Worm (Caenorhabditis elegans): ENCODE results near the gene ani-2.

ani-2 gene

ce11 chrII:6339948-6340347 is 25.2 kb downstream of the ani-2 start, which contains the start of gene C32D5.7:
TSS of gene C32D5.7 (minus strand) at chrII:6340048.
- no peak for TF ChIP-seq pes-1 (GFP tag; IDR thresholded peaks at IDR 0.05)
- no peak for TF ChIP-seq scrt-1 (GFP tag; IDR thresholded peaks at IDR 0.05)
- TF ChIP-seq tra-4 (tag; optimal IDR thresholded peaks at IDR 0.05), result no peak
- TF ChIP-seq hnd-1 (tag; optimal IDR thresholded peaks at IDR 0.05), result no peak
- TF ChIP-seq ceh-36 (tag; optimal IDR thresholded peaks at IDR 0.05), result no peak
- TF ChIP-seq hmg-4 (GFP tag; optimal IDR thresholded peaks at IDR 0.05), result no peak

- TF ChIP-seq ceh-36 (tag; optimal IDR thresholded peaks at IDR 0.05) (no peak), hmg-4 (GFP tag; optimal IDR thresholded peaks at IDR 0.05) (no peak), pes-1 (GFP tag; IDR thresholded peaks at IDR 0.05) (no peak), flt-1 (GFP tag; IDR thresholded peaks at IDR 0.05) (no peak), B0310.2 (tag; optimal IDR thresholded peaks at IDR 0.05) (no peak), hnd-1 (tag; optimal IDR thresholded peaks at IDR 0.05) (no peak)
Observed at ce11 chrII:6339511-6339910, 25.7 kb downstream of the ani-2 start.

ce11 chrII:6335358-6335757 is 29.8 kb downstream of the ani-2 start, which contains the start of gene C32D5.14:
TSS of gene C32D5.14 (plus strand) at chrII:6335488.
- TF ChIP-seq hnd-1 (tag; optimal IDR thresholded peaks at IDR 0.05), result no peak
- no peak for TF ChIP-seq hmbx-1 (tag; optimal IDR thresholded peaks at IDR 0.05)
- no peak for TF ChIP-seq B0310.2 (tag; optimal IDR thresholded peaks at IDR 0.05)
- TF ChIP-seq hmg-4 (GFP tag; optimal IDR thresholded peaks at IDR 0.05), result no peak
- TF ChIP-seq ceh-36 (tag; optimal IDR thresholded peaks at IDR 0.05), result no peak
- TF ChIP-seq tbx-37 (GFP tag; conservative IDR thresholded peaks at IDR 0.05), result no peak
- TF ChIP-seq tbx-11 (GFP tag; IDR thresholded peaks at IDR 0.05), result no peak
- TF ChIP-seq ama-1 (optimal IDR thresholded peaks at IDR 0.05), result no peak
- TF ChIP-seq scrt-1 (GFP tag; IDR thresholded peaks at IDR 0.05), result no peak
- TF ChIP-seq sea-1 (GFP tag; conservative IDR thresholded peaks at IDR 0.05), result no peak
- no peak for TF ChIP-seq pes-1 (GFP tag; IDR thresholded peaks at IDR 0.05)
- TF ChIP-seq ets-7 (tag; optimal IDR thresholded peaks at IDR 0.05), result no peak
- no peak for TF ChIP-seq tra-4 (tag; optimal IDR thresholded peaks at IDR 0.05)
- no peak for TF ChIP-seq aly-1 (tag; optimal IDR thresholded peaks at IDR 0.05)
- TF ChIP-seq ceh-13 (GFP tag; optimal IDR thresholded peaks at IDR 0.05), result no peak
- no peak for TF ChIP-seq F13C5.2 (tag; optimal IDR thresholded peaks at IDR 0.05)

- no peak for TF ChIP-seq scrt-1 (GFP tag; IDR thresholded peaks at IDR 0.05)
- TF ChIP-seq ceh-36 (tag; optimal IDR thresholded peaks at IDR 0.05), result no peak
- TF ChIP-seq tbx-11 (GFP tag; IDR thresholded peaks at IDR 0.05), result no peak
- no peak for TF ChIP-seq ets-7 (tag; optimal IDR thresholded peaks at IDR 0.05)
- no peak for TF ChIP-seq flt-1 (GFP tag; IDR thresholded peaks at IDR 0.05)
- no peak for TF ChIP-seq aly-1 (tag; optimal IDR thresholded peaks at IDR 0.05)
- no peak for TF ChIP-seq ceh-13 (GFP tag; optimal IDR thresholded peaks at IDR 0.05)
- TF ChIP-seq sea-1 (GFP tag; conservative IDR thresholded peaks at IDR 0.05), result no peak
- no peak for TF ChIP-seq hmbx-1 (tag; optimal IDR thresholded peaks at IDR 0.05)
- TF ChIP-seq pes-1 (GFP tag; IDR thresholded peaks at IDR 0.05), result no peak
- TF ChIP-seq tbx-37 (GFP tag; conservative IDR thresholded peaks at IDR 0.05), result no peak
- no peak for TF ChIP-seq ama-1 (optimal IDR thresholded peaks at IDR 0.05)
- TF ChIP-seq tra-4 (tag; optimal IDR thresholded peaks at IDR 0.05), result no peak
- TF ChIP-seq F13C5.2 (tag; optimal IDR thresholded peaks at IDR 0.05), result no peak
- no peak for TF ChIP-seq hmg-4 (GFP tag; optimal IDR thresholded peaks at IDR 0.05)
- no peak for TF ChIP-seq hnd-1 (tag; optimal IDR thresholded peaks at IDR 0.05)
- TF ChIP-seq B0310.2 (tag; optimal IDR thresholded peaks at IDR 0.05), result no peak
Observed at ce11 chrII:6334745-6335260, 30.4 kb downstream of the ani-2 start.

DNA sequence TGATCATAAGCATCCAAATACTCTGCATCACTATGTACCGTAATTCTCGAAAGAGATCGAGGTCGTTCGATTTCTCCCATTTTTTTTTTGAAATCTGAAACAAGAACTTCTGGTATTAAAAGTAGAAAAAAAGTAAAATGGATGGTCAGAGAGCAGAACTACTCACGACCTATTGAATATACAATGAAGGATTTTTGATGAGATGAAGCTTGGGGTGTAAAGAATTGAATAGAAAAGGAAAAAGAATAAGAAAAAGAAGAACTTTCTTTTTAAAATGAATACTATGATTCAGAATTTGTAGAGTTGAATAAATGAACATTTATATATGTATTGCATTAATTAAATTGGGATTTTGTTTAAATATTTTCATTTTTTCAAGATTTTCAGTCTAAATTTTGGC is 31.3 kb downstream of the ani-2 start, which contains the start of gene ttc-39B:
ttc-39B (minus strand) TSS at position 101 of the 400 bp plus-strand sequence.
- TF ChIP-seq ets-7 (tag; optimal IDR thresholded peaks at IDR 0.05) (no peak), ceh-36 (tag; optimal IDR thresholded peaks at IDR 0.05) (no peak), aly-1 (tag; optimal IDR thresholded peaks at IDR 0.05) (no peak), ceh-13 (GFP tag; optimal IDR thresholded peaks at IDR 0.05) (no peak), hmbx-1 (tag; optimal IDR thresholded peaks at IDR 0.05) (no peak), pes-1 (GFP tag; IDR thresholded peaks at IDR 0.05) (no peak), tbx-11 (GFP tag; IDR thresholded peaks at IDR 0.05) (no peak), tbx-37 (GFP tag; conservative IDR thresholded peaks at IDR 0.05) (no peak), flt-1 (GFP tag; IDR thresholded peaks at IDR 0.05) (no peak)

DNA sequence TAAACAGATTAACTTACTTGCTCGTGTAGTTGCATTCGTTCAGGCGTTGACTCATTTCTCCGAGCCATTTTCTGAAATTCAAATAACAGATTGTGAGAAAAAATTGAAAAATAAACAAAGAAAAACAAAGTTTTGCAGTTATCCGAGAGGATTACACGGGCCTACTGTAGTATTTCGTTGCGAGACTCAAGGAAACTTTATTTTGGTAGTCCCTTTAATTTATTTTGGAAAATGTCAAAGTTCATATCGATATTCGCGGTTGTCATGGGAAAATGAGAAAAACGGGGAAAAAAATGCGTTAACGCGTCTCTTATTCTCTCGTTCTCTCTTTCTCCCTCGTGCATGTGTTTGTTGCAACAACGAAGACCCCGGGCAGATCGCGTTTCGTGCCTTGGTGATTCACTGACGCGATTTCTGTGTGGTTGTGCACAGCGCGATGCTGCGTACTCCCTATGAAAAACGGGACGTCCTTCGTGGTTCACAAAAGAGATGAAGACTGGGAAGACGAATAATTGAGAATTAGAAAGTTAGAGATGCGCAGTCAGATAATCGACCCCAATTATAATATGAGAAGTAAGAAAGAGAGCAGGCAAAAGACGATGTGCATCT is 33.8 kb downstream of the ani-2 start, which contains the start of gene set-4:
set-4 (minus strand) TSS at position 120 of the 609 bp plus-strand sequence.
- TF ChIP-seq hnd-1 (tag; optimal IDR thresholded peaks at IDR 0.05) (no peak), ama-1 (optimal IDR thresholded peaks at IDR 0.05) (no peak), aly-1 (tag; optimal IDR thresholded peaks at IDR 0.05) (no peak), ceh-36 (tag; optimal IDR thresholded peaks at IDR 0.05) (peak; percentile 31), B0310.2 (tag; optimal IDR thresholded peaks at IDR 0.05) (no peak), hmg-4 (GFP tag; optimal IDR thresholded peaks at IDR 0.05) (peak; percentile 82), flt-1 (GFP tag; IDR thresholded peaks at IDR 0.05) (no peak), ceh-13 (GFP tag; optimal IDR thresholded peaks at IDR 0.05) (no peak), pes-1 (GFP tag; IDR thresholded peaks at IDR 0.05) (no peak), scrt-1 (GFP tag; IDR thresholded peaks at IDR 0.05) (no peak), hmbx-1 (tag; optimal IDR thresholded peaks at IDR 0.05) (no peak), tbx-11 (GFP tag; IDR thresholded peaks at IDR 0.05) (no peak), sea-1 (GFP tag; conservative IDR thresholded peaks at IDR 0.05) (0 out of 2 replicates have a peak, but pooled peaks have one; percentile 20), F13C5.2 (tag; optimal IDR thresholded peaks at IDR 0.05) (peak; percentile 79)

ce11 chrII:6328672-6329071 is 36.5 kb downstream of the ani-2 start:
- TF ChIP-seq tbx-37 (GFP tag; conservative IDR thresholded peaks at IDR 0.05) (no peak), tra-4 (tag; optimal IDR thresholded peaks at IDR 0.05) (no peak), ceh-13 (GFP tag; optimal IDR thresholded peaks at IDR 0.05) (no peak), ets-7 (tag; optimal IDR thresholded peaks at IDR 0.05) (no peak), ama-1 (optimal IDR thresholded peaks at IDR 0.05) (no peak), ceh-36 (tag; optimal IDR thresholded peaks at IDR 0.05) (no peak), pes-1 (GFP tag; IDR thresholded peaks at IDR 0.05) (no peak)

All from whole organism, early embryonic.